Worm (Caenorhabditis elegans) whole organism, late embryonic: ENCODE data around the gene npp-21.

Experiments used
- sdc-2 ChIP-seq: sonication (generic microtip); optimal IDR thresholded peaks from 2 replicates; lab custom pipeline; 2016; ENCODE audit warnings: missing genotype, missing genetic modification characterization, missing compliant biosample characterization
- sox-4 ChIP-seq: sonication (generic microtip); optimal IDR thresholded peaks from 2 replicates; lab custom pipeline; 2017; ENCODE audit warnings: mild to moderate bottlenecking, missing genetic modification characterization, inconsistent platforms, missing compliant biosample characterization

- TF ChIP-seq sdc-2 (tag; lab: Kevin White, UChicago), result no peak
- TF ChIP-seq sox-4 (tag; lab: Kevin White, UChicago), result no peak
These were observed 29.2 kb downstream of the npp-21 start for ce11 chrII:7628640-7629039.
